Worm (Caenorhabditis elegans) whole organism, L4 larva: ENCODE data around the gene abts-2.

ENCODE experiments used
- aha-1 ChIP-seq: fragments of 150-350 bp; peaks from one replicate; lab custom pipeline; 2014; ENCODE audit warnings: missing biosample characterization, missing genetic modification characterization
- ama-1 ChIP-seq: fragments of 150-350 bp; optimal IDR thresholded peaks from 2 replicates; lab custom pipeline; 2014; ENCODE audit warnings: inconsistent platforms, mixed read lengths
- ceh-20 ChIP-seq: fragments of 200-800 bp; sonication (Bioruptor generic); IDR thresholded peaks from 2 replicates; pipeline ENCODE4 v1.3.6; 2022; ENCODE audit warnings: missing genetic modification reagents, missing genetic modification characterization, missing compliant biosample characterization
- ceh-44 ChIP-seq: fragments of 200-800 bp; sonication (Bioruptor generic); IDR thresholded peaks from 2 replicates; pipeline ENCODE4 v1.3.6; 2022; ENCODE audit warnings: missing genetic modification reagents, missing genetic modification characterization, missing compliant biosample characterization
- cey-2 ChIP-seq: sonication (generic microtip); optimal IDR thresholded peaks from 3 replicates; lab custom pipeline; 2017; ENCODE audit warnings: missing genetic modification characterization, mild to moderate bottlenecking, missing compliant biosample characterization, antibody characterized with exemption, borderline replicate concordance; ENCODE audit not compliant: insufficient read depth
- ctbp-1 ChIP-seq: fragments of 200-800 bp; sonication (Bioruptor generic); IDR thresholded peaks from 2 replicates; pipeline ENCODE4 v1.3.6; 2022; ENCODE audit warnings: missing genetic modification reagents, missing genetic modification characterization, missing compliant biosample characterization
- daf-16 ChIP-seq, 3 experiments: sonication (generic microtip); optimal IDR thresholded peaks; 2 replicates each; lab custom pipeline; 2016 to 2017; ENCODE audit warnings: missing genetic modification characterization in 3 of 3, missing genetic modification reagents in 3 of 3, mild to moderate bottlenecking in 2 of 3, missing compliant biosample characterization in 2 of 3, missing biosample characterization in 1 of 3, moderate library complexity in 1 of 3
- dmd-6 ChIP-seq: fragments of 200-800 bp; sonication (Bioruptor generic); IDR thresholded peaks from 2 replicates; pipeline ENCODE4 v1.3.6; 2022; ENCODE audit warnings: missing genetic modification reagents, missing genetic modification characterization, missing compliant biosample characterization
- dpl-1 ChIP-seq: fragments of 150-350 bp; optimal IDR thresholded peaks from 2 replicates; lab custom pipeline; 2014; ENCODE audit warnings: missing biosample characterization, missing genetic modification reagents, missing genetic modification characterization
- duxl-1 ChIP-seq: sonication (generic microtip); optimal IDR thresholded peaks from 2 replicates; lab custom pipeline; 2016; ENCODE audit warnings: mild to moderate bottlenecking, missing genetic modification characterization, moderate library complexity, missing compliant biosample characterization; ENCODE audit not compliant: poor library complexity
- dve-1 ChIP-seq: sonication (generic microtip); optimal IDR thresholded peaks from 2 replicates; lab custom pipeline; 2017; ENCODE audit warnings: antibody characterized with exemption, mild to moderate bottlenecking, missing genetic modification characterization, missing compliant biosample characterization; ENCODE audit not compliant: insufficient read depth
- hif-1 ChIP-seq, 2 experiments: sonication (generic microtip); optimal IDR thresholded peaks; 2 replicates each; lab custom pipeline; 2016 to 2017; ENCODE audit warnings: missing compliant biosample characterization in 2 of 2, missing genetic modification characterization in 2 of 2, missing genetic modification reagents in 2 of 2, missing genotype in 2 of 2, mild to moderate bottlenecking in 1 of 2
- hlh-11 ChIP-seq: fragments of 200-800 bp; sonication (Bioruptor generic); optimal IDR thresholded peaks from 2 replicates; lab custom pipeline; 2018; ENCODE audit warnings: mild to moderate bottlenecking, missing genetic modification characterization, missing compliant biosample characterization
- hlh-30 ChIP-seq: sonication (generic microtip); optimal IDR thresholded peaks from 2 replicates; lab custom pipeline; 2017; ENCODE audit warnings: antibody characterized with exemption, mild to moderate bottlenecking, missing genetic modification characterization, missing compliant biosample characterization; ENCODE audit not compliant: insufficient read depth
- hmg-1.1 ChIP-seq: fragments of 200-800 bp; sonication (Bioruptor generic); IDR thresholded peaks from 2 replicates; pipeline ENCODE4 v1.3.6; 2022; ENCODE audit warnings: missing genetic modification reagents, missing genetic modification characterization, missing compliant biosample characterization
- lim-7 ChIP-seq: fragments of 200-800 bp; sonication (Bioruptor generic); IDR thresholded peaks from 2 replicates; pipeline ENCODE4 v1.3.6; 2022; ENCODE audit warnings: missing genetic modification characterization, missing compliant biosample characterization
- lin-15B ChIP-seq: fragments of 150-350 bp; sonication (generic microtip); optimal IDR thresholded peaks from 3 replicates; lab custom pipeline; 2014; ENCODE audit warnings: missing biosample characterization, missing genetic modification characterization
- lsy-2 ChIP-seq, 2 experiments: fragments of 150-350 bp in 1 of 2; sonication (generic microtip) in 1 of 2; optimal IDR thresholded peaks; 2 replicates each; lab custom pipeline; 2014 to 2017; ENCODE audit warnings: missing biosample characterization in 2 of 2, missing genetic modification characterization in 2 of 2
- mdl-1 ChIP-seq, 2 experiments: fragments of 150-350 bp in 1 of 2; sonication (generic microtip) in 1 of 2; optimal IDR thresholded peaks; 2 replicates each; lab custom pipeline; 2014 to 2017; ENCODE audit warnings: missing biosample characterization in 2 of 2, missing genetic modification characterization in 2 of 2
- mep-1 ChIP-seq: fragments of 150-350 bp; sonication (generic microtip); optimal IDR thresholded peaks from 3 replicates; lab custom pipeline; 2014; ENCODE audit warnings: missing biosample characterization, missing genetic modification characterization
- mes-2 ChIP-seq: sonication (generic microtip); optimal IDR thresholded peaks from 2 replicates; lab custom pipeline; 2016; ENCODE audit warnings: missing genotype, mild to moderate bottlenecking, missing genetic modification characterization, missing compliant biosample characterization; ENCODE audit not compliant: poor library complexity, severe bottlenecking
- mxl-3 ChIP-seq: fragments of 200-800 bp; sonication (Bioruptor generic); optimal IDR thresholded peaks from 2 replicates; lab custom pipeline; 2018; ENCODE audit warnings: mild to moderate bottlenecking, missing genetic modification characterization, missing compliant biosample characterization
- nhr-10 ChIP-seq: fragments of 150-350 bp; optimal IDR thresholded peaks from 2 replicates; lab custom pipeline; 2014; ENCODE audit warnings: missing biosample characterization, missing genetic modification characterization
- nhr-111 ChIP-seq: fragments of 200-800 bp; sonication (Bioruptor generic); optimal IDR thresholded peaks from 2 replicates; lab custom pipeline; 2018; ENCODE audit warnings: mild to moderate bottlenecking, missing genetic modification characterization, missing compliant biosample characterization
- nhr-28 ChIP-seq: fragments of 150-350 bp; optimal IDR thresholded peaks from 2 replicates; lab custom pipeline; 2014; ENCODE audit warnings: missing biosample characterization, missing genetic modification characterization
- nhr-48 ChIP-seq: sonication (generic microtip); optimal IDR thresholded peaks from 2 replicates; lab custom pipeline; 2016; ENCODE audit warnings: mild to moderate bottlenecking, missing genetic modification characterization, missing compliant biosample characterization
- nhr-6 ChIP-seq: fragments of 150-350 bp; optimal IDR thresholded peaks from 2 replicates; lab custom pipeline; 2014; ENCODE audit warnings: missing biosample characterization, missing genetic modification characterization
- nhr-76 ChIP-seq: fragments of 150-350 bp; optimal IDR thresholded peaks from 2 replicates; lab custom pipeline; 2014; ENCODE audit warnings: missing biosample characterization, missing genetic modification characterization
- pqm-1 ChIP-seq: sonication (generic microtip); optimal IDR thresholded peaks from 2 replicates; lab custom pipeline; 2017; ENCODE audit warnings: missing biosample characterization, missing genetic modification characterization
- rbr-2 ChIP-seq: sonication (generic microtip); optimal IDR thresholded peaks from 2 replicates; lab custom pipeline; 2016; ENCODE audit warnings: missing genotype, missing genetic modification characterization, missing compliant biosample characterization
- saeg-2 ChIP-seq: fragments of 200-800 bp; sonication (Bioruptor generic); IDR thresholded peaks from 2 replicates; pipeline ENCODE4 v1.3.6; 2022; ENCODE audit warnings: missing genetic modification reagents, missing genetic modification characterization, missing compliant biosample characterization
- snpc-1.2 ChIP-seq: fragments of 200-800 bp; sonication (Bioruptor generic); IDR thresholded peaks from 2 replicates; pipeline ENCODE4 v1.3.6; 2022; ENCODE audit warnings: missing genetic modification reagents, missing genetic modification characterization, missing compliant biosample characterization
- tag-97 ChIP-seq: fragments of 200-800 bp; sonication (Bioruptor generic); IDR thresholded peaks from 2 replicates; pipeline ENCODE4 v1.3.6; 2022; ENCODE audit warnings: missing genetic modification characterization, missing compliant biosample characterization
- tra-1 ChIP-seq: fragments of 200-800 bp; sonication (Bioruptor generic); IDR thresholded peaks from 2 replicates; pipeline ENCODE4 v1.3.6; 2022; ENCODE audit warnings: missing genetic modification reagents, missing genetic modification characterization, missing compliant biosample characterization
- unc-62 ChIP-seq, 3 experiments: fragments of 150-350 bp in 1 of 3; sonication (generic microtip); optimal IDR thresholded peaks in 2 of 3; peaks in 1 of 3; 1 replicate in 1 of 3; 2 replicates in 2 of 3; lab custom pipeline; 2014 to 2017; ENCODE audit warnings: missing biosample characterization in 3 of 3, missing genetic modification characterization in 3 of 3, missing genetic modification reagents in 3 of 3, missing genotype in 1 of 3
- zfp-3 ChIP-seq: fragments of 200-800 bp; sonication (Bioruptor generic); conservative IDR thresholded peaks from 2 replicates; pipeline ENCODE4 v1.3.6; 2022; ENCODE audit warnings: missing genetic modification reagents, missing genetic modification characterization, missing compliant biosample characterization
- ztf-7 ChIP-seq: fragments of 150-350 bp; optimal IDR thresholded peaks from 2 replicates; lab custom pipeline; 2014; ENCODE audit warnings: missing biosample characterization, missing genetic modification characterization

Gene abts-2

ce11 chrX:11560076-11560475 is 25.4 kb upstream of the abts-2 start:
- TF ChIP-seq ctbp-1 (GFP tag; lab: Robert Waterston, UW) = peak; percentile 45; the same call in 1 of the 2 replicates
- TF ChIP-seq lim-7 (GFP tag; lab: Robert Waterston, UW) = no peak
- peak; percentile 14 for TF ChIP-seq hlh-11 (tag; lab: Kevin White, UChicago)
- TF ChIP-seq dmd-6 = 0 out of 2 replicates have a peak, but pooled peaks have one; percentile 2
- TF ChIP-seq daf-16 (GFP tag; optimal IDR thresholded peaks at IDR 0.05; lab: Kevin White, UChicago) = peak in 1 of 2 experiments; percentile 65
- TF ChIP-seq daf-16 (tag; optimal IDR thresholded peaks at IDR 0.05; lab: Kevin White, UChicago) = no peak
- TF ChIP-seq unc-62 (GFP tag; optimal IDR thresholded peaks at IDR 0.05 in 1 of 2; lab: Kevin White, UChicago) = peak in 1 of 2 experiments; percentile 4
- no peak for TF ChIP-seq unc-62 (tag; optimal IDR thresholded peaks at IDR 0.05; lab: Kevin White, UChicago)
- TF ChIP-seq hmg-1.1 (GFP tag; lab: Robert Waterston, UW) = 0 out of 2 replicates have a peak, but pooled peaks have one; percentile 29
- no peak for TF ChIP-seq saeg-2 (GFP tag; lab: Robert Waterston, UW)
- peak; percentile 96 for TF ChIP-seq aha-1 (tag; lab: Kevin White, UChicago)
- TF ChIP-seq ceh-20 (GFP tag; lab: Robert Waterston, UW) = peak; percentile 8; the same call in 1 of the 2 replicates
- no peak for TF ChIP-seq zfp-3 (GFP tag; lab: Robert Waterston, UW)
- TF ChIP-seq nhr-111 (GFP tag; lab: Kevin White, UChicago) = no peak
- TF ChIP-seq nhr-6 (tag; lab: Kevin White, UChicago) = no peak
- TF ChIP-seq, all 104 proteins: peak for 8

- TF ChIP-seq ceh-44 (GFP tag; lab: Robert Waterston, UW) (no peak), ama-1 (lab: Kevin White, UChicago) (no peak), lin-15B (tag; lab: Kevin White, UChicago) (no peak)
Measured at ce11 chrX:11560615-11561014, 24.9 kb upstream of the abts-2 start, which contains the start of gene lev-8. TSS of gene lev-8 (plus strand) at chrX:11560915.

ce11 chrX:11563663-11564062 is 21.8 kb upstream of the abts-2 start, which contains the start of gene trpp-9:
TSS of gene trpp-9 (plus strand) at chrX:11563923.
- TF ChIP-seq hlh-11 (tag; lab: Kevin White, UChicago) = peak; percentile 71
- peak; percentile 17 for TF ChIP-seq dpl-1 (GFP tag; lab: Kevin White, UChicago)
- peak; percentile 77 for TF ChIP-seq mep-1 (tag; lab: Kevin White, UChicago)
- TF ChIP-seq lsy-2 (tag; optimal IDR thresholded peaks at IDR 0.05; lab: Kevin White, UChicago) = peak in 1 of 2 experiments; percentile 55
- TF ChIP-seq nhr-6 (tag; lab: Kevin White, UChicago) = peak; percentile 23
- peak; percentile 97 for TF ChIP-seq hlh-30 (tag; lab: Kevin White, UChicago)
- no peak for TF ChIP-seq tag-97 (GFP tag; lab: Robert Waterston, UW)
- peak; percentile 75 for TF ChIP-seq hmg-1.1 (GFP tag; lab: Robert Waterston, UW)
- no peak for TF ChIP-seq tra-1 (GFP tag; lab: Robert Waterston, UW)
- peak in 1 of 2 experiments; percentile 7 for TF ChIP-seq daf-16 (GFP tag; optimal IDR thresholded peaks at IDR 0.05; lab: Kevin White, UChicago)
- TF ChIP-seq daf-16 (tag; optimal IDR thresholded peaks at IDR 0.05; lab: Kevin White, UChicago) = no peak
- TF ChIP-seq snpc-1.2 (GFP tag; lab: Robert Waterston, UW) = no peak
- peak; percentile 27 for TF ChIP-seq ztf-7 (tag; lab: Kevin White, UChicago)
- peak; percentile 47 for TF ChIP-seq dve-1 (tag; lab: Kevin White, UChicago)
- TF ChIP-seq hif-1 (tag; optimal IDR thresholded peaks at IDR 0.05; lab: Kevin White, UChicago) = peak in 1 of 2 experiments; percentile 31
- TF ChIP-seq dmd-6 = peak; percentile 50; the same call in 1 of the 2 replicates
- TF ChIP-seq nhr-10 = no peak
- peak; percentile 77 to 89 for TF ChIP-seq mdl-1 (tag; optimal IDR thresholded peaks at IDR 0.05; lab: Kevin White, UChicago)
- no peak for TF ChIP-seq nhr-76 (tag; lab: Kevin White, UChicago)
- TF ChIP-seq mxl-3 (GFP tag; lab: Kevin White, UChicago) = peak; percentile 76
- peak; percentile 91 for TF ChIP-seq aha-1 (tag; lab: Kevin White, UChicago)
- TF ChIP-seq duxl-1 (tag; lab: Kevin White, UChicago) = peak; percentile 16
- TF ChIP-seq pqm-1 (tag; lab: Kevin White, UChicago) = no peak
- TF ChIP-seq rbr-2 = peak; percentile 15
- peak; percentile 22 for TF ChIP-seq cey-2
- TF ChIP-seq nhr-28 (tag; lab: Kevin White, UChicago) = peak; percentile 71
- peak in 1 of 2 experiments; percentile 96 for TF ChIP-seq unc-62 (GFP tag; optimal IDR thresholded peaks at IDR 0.05 in 1 of 2; lab: Kevin White, UChicago)
- no peak for TF ChIP-seq unc-62 (tag; optimal IDR thresholded peaks at IDR 0.05; lab: Kevin White, UChicago)
- TF ChIP-seq nhr-48 = peak; percentile 14
- TF ChIP-seq mes-2 (tag; lab: Kevin White, UChicago) = peak; percentile 55
